Fruit fly (Drosophila melanogaster) whole organism, pupa: ENCODE measurements around the gene His3.3B.

Source experiments
- CG12605 ChIP-seq: fragments of 200-800 bp; sonication (Bioruptor generic); IDR thresholded peaks from 2 replicates; pipeline ENCODE4 v1.3.6; 2022; ENCODE audit warnings: missing biosample characterization, missing genetic modification characterization
- CG14655 ChIP-seq: fragments of 200-800 bp; sonication (Bioruptor generic); optimal IDR thresholded peaks from 3 replicates; lab custom pipeline; 2017; ENCODE audit warnings: mild to moderate bottlenecking, missing biosample characterization, missing genetic modification reagents, missing genetic modification characterization
- CG32121 ChIP-seq: fragments of 200-800 bp; sonication (Bioruptor generic); IDR thresholded peaks from 2 replicates; pipeline ENCODE4 v1.3.6; 2022; ENCODE audit warnings: missing biosample characterization, missing genetic modification characterization
- CG34367 ChIP-seq: fragments of 200-800 bp; sonication (Bioruptor generic); optimal IDR thresholded peaks from 2 replicates; lab custom pipeline; 2018; ENCODE audit warnings: missing biosample characterization, mild to moderate bottlenecking, missing genetic modification characterization
- CG4496 ChIP-seq: fragments of 200-800 bp; sonication (Bioruptor generic); IDR thresholded peaks from 3 replicates; pipeline ENCODE4 v1.3.6; 2022; ENCODE audit warnings: missing biosample characterization, missing genetic modification characterization
- CG8159 ChIP-seq: fragments of 200-800 bp; sonication (Bioruptor generic); optimal IDR thresholded peaks from 3 replicates; lab custom pipeline; 2018; ENCODE audit warnings: missing biosample characterization, mild to moderate bottlenecking, missing genetic modification characterization, moderate library complexity
- CG8301 ChIP-seq: fragments of 200-800 bp; sonication (Bioruptor generic); optimal IDR thresholded peaks from 2 replicates; lab custom pipeline; 2018; ENCODE audit warnings: missing biosample characterization, mild to moderate bottlenecking, missing genetic modification characterization
- D1 ChIP-seq: fragments of 200-800 bp; sonication (Bioruptor generic); optimal IDR thresholded peaks from 2 replicates; lab custom pipeline; 2018; ENCODE audit warnings: missing biosample characterization, mild to moderate bottlenecking, missing genetic modification characterization, moderate library complexity
- EcR ChIP-seq: fragments of 200-800 bp; sonication (Bioruptor generic); optimal IDR thresholded peaks from 3 replicates; lab custom pipeline; 2019; ENCODE audit warnings: missing biosample characterization, missing genetic modification characterization, mild to moderate bottlenecking, moderate library complexity, missing genetic modification reagents
- Ets98B ChIP-seq: fragments of 200-800 bp; sonication (Bioruptor generic); IDR thresholded peaks from 2 replicates; pipeline ENCODE4 v1.3.6; 2022; ENCODE audit warnings: missing biosample characterization, missing genetic modification characterization
- Pif1A ChIP-seq: fragments of 200-800 bp; sonication (Bioruptor generic); optimal IDR thresholded peaks from 3 replicates; lab custom pipeline; 2016; ENCODE audit warnings: missing biosample characterization, missing genetic modification characterization
- Pif1B ChIP-seq: fragments of 200-800 bp; sonication (Bioruptor generic); optimal IDR thresholded peaks from 3 replicates; lab custom pipeline; 2016; ENCODE audit warnings: missing biosample characterization, missing genetic modification characterization
- Snoo ChIP-seq: fragments of 200-800 bp; sonication (Bioruptor generic); optimal IDR thresholded peaks from 3 replicates; lab custom pipeline; 2017; ENCODE audit warnings: missing biosample characterization, mild to moderate bottlenecking, missing genetic modification characterization, inconsistent platforms

DNA sequence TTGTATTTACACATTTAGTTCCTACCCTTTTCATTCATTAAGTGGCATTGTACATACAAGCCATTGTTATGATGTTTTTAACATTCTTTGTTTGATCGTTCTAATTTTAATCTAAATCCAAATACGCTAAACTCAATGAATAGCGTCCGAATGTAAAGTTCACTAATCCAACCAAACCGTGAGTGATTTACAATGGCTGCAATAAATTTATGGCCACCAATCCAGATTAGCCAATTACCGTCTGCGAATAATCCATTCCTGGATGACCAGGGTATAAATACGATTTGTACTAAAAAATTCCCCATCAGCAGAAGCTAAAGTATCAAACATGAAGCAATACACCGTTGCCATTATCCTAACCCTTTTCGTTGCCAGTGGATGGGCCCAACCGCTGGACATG lies 34.9 kb upstream of the His3.3B start, which contains the start of gene CG12057:
- no peak for TF ChIP-seq CG8159 (tag; lab: Kevin White, UChicago)
- no peak for TF ChIP-seq Snoo (tag; lab: Kevin White, UChicago)
- no peak for TF ChIP-seq CG34367 (tag; lab: Kevin White, UChicago)
- TF ChIP-seq D1 (tag; lab: Kevin White, UChicago): no peak
- no peak for TF ChIP-seq EcR (GFP tag; lab: Kevin White, UChicago)
- no peak for TF ChIP-seq Pif1A (GFP tag; lab: Kevin White, UChicago)
- no peak for TF ChIP-seq CG14655 (GFP tag; lab: Kevin White, UChicago)
- TF ChIP-seq Pif1B (GFP tag; lab: Kevin White, UChicago): no peak
- TF ChIP-seq CG12605 (GFP tag; lab: Robert Waterston, UW): no peak
- no peak for TF ChIP-seq CG8301 (tag; lab: Kevin White, UChicago)
- TF ChIP-seq CG32121: no peak
- no peak for TF ChIP-seq Ets98B
- TF ChIP-seq CG4496 (GFP tag; lab: Robert Waterston, UW): no peak
